Fruit fly (Drosophila melanogaster): Measurements from ENCODE around the gene CG18417.

CG18417 gene

dm6 chr3L:7360324-7360852 is 39.5 kb upstream of the CG18417 start, which contains the start of gene Sec63 (continued):
- TF ChIP-seq hbn (GFP tag; IDR thresholded peaks at IDR 0.05; ENCODE audit: partially characterized antibody) (peak; percentile 72), CG11560 (tag; IDR thresholded peaks at IDR 0.05) (no peak), CG6683 (GFP tag; optimal IDR thresholded peaks at IDR 0.05) (no peak), CG7745 (tag; optimal IDR thresholded peaks at IDR 0.05) (no peak), H15 (GFP tag; IDR thresholded peaks at IDR 0.05) (peak; percentile 63; the same call in 2 of the 3 replicates), knrl (GFP tag; IDR thresholded peaks at IDR 0.05; ENCODE audit: partially characterized antibody) (peak; percentile 91), yki (optimal IDR thresholded peaks at IDR 0.05) (no peak), CG13296 (GFP tag; optimal IDR thresholded peaks at IDR 0.05) (no peak), CG7928 (GFP tag; optimal IDR thresholded peaks at IDR 0.05) (no peak), lov (optimal IDR thresholded peaks at IDR 0.05) (no peak), lov (GFP tag; IDR thresholded peaks at IDR 0.05) (0 out of 3 replicates have a peak, but pooled peaks have one; percentile 54), CG17568 (GFP tag; optimal IDR thresholded peaks at IDR 0.05) (no peak), esg (GFP tag; conservative IDR thresholded peaks at IDR 0.05) (peak; percentile 42; the same call in 1 of the 2 replicates), CG31388 (GFP tag; optimal IDR thresholded peaks at IDR 0.05) (no peak), BtbVII (GFP tag; optimal IDR thresholded peaks at IDR 0.05) (peak; percentile 21), CG17612 (GFP tag; IDR thresholded peaks at IDR 0.05) (no peak), CG4617 (GFP tag; optimal IDR thresholded peaks at IDR 0.05; ENCODE audit: borderline replicate concordance) (peak; percentile 43), Usf (GFP tag; optimal IDR thresholded peaks at IDR 0.05) (no peak), B-H2 (GFP tag; optimal IDR thresholded peaks at IDR 0.05) (peak; percentile 43), CG7357 (GFP tag; IDR thresholded peaks at IDR 0.05) (0 out of 3 replicates have a peak, but pooled peaks have one; percentile 24), PHDP (tag; optimal IDR thresholded peaks at IDR 0.05) (no peak), Mad (GFP tag; optimal IDR thresholded peaks at IDR 0.05) (no peak), row (GFP tag; IDR thresholded peaks at IDR 0.05) (peak; percentile 80), lbe (GFP tag; optimal IDR thresholded peaks at IDR 0.05) (no peak), ash1 (GFP tag; optimal IDR thresholded peaks at IDR 0.05) (no peak), nom (GFP tag; optimal IDR thresholded peaks at IDR 0.05) (no peak), NFAT (GFP tag; IDR thresholded peaks at IDR 0.05) (peak; percentile 67), Deaf1 (tag; optimal IDR thresholded peaks at IDR 0.05) (no peak), NC2β (GFP tag; optimal IDR thresholded peaks at IDR 0.05) (no peak), Six4 (GFP tag; optimal IDR thresholded peaks at IDR 0.05) (no peak), Xrp1 (GFP tag; IDR thresholded peaks at IDR 0.05) (peak; percentile 71), fd64A (GFP tag; optimal IDR thresholded peaks at IDR 0.05) (no peak), CG8388 (GFP tag; optimal IDR thresholded peaks at IDR 0.05) (peak; percentile 49), Atf6 (GFP tag; IDR thresholded peaks at IDR 0.05) (no peak; the same call in 1 of the 2 replicates), CG10321 (GFP tag; IDR thresholded peaks at IDR 0.05) (no peak), dimm (GFP tag; IDR thresholded peaks at IDR 0.05) (no peak), sc (optimal IDR thresholded peaks at IDR 0.05) (no peak), sc (GFP tag; optimal IDR thresholded peaks at IDR 0.05) (peak; percentile 4), chm (GFP tag; IDR thresholded peaks at IDR 0.05) (0 out of 2 replicates have a peak, but pooled peaks have one; percentile 34), wek (GFP tag; optimal IDR thresholded peaks at IDR 0.05) (no peak), br (optimal IDR thresholded peaks at IDR 0.05) (no peak), Doc2 (GFP tag; IDR thresholded peaks at IDR 0.05) (no peak), Meics (GFP tag; optimal IDR thresholded peaks at IDR 0.05) (peak; percentile 69), Max (GFP tag; optimal IDR thresholded peaks at IDR 0.05) (peak; percentile 58), CG10979 (tag; optimal IDR thresholded peaks at IDR 0.05) (no peak), usp (GFP tag; optimal IDR thresholded peaks at IDR 0.05) (no peak), sr (GFP tag; IDR thresholded peaks at IDR 0.05) (no peak), CG10267 (tag; optimal IDR thresholded peaks at IDR 0.05) (peak; percentile 19), Myb (GFP tag; optimal IDR thresholded peaks at IDR 0.05) (peak; percentile 1), CG15601 (tag; optimal IDR thresholded peaks at IDR 0.05) (peak; percentile 50), Lhr (GFP tag; optimal IDR thresholded peaks at IDR 0.05) (no peak), lola (GFP tag; optimal IDR thresholded peaks at IDR 0.05) (no peak)

Data from whole organism, embryonic.